Worm (Caenorhabditis elegans): ENCODE results near the gene B0547.2.

DNA sequence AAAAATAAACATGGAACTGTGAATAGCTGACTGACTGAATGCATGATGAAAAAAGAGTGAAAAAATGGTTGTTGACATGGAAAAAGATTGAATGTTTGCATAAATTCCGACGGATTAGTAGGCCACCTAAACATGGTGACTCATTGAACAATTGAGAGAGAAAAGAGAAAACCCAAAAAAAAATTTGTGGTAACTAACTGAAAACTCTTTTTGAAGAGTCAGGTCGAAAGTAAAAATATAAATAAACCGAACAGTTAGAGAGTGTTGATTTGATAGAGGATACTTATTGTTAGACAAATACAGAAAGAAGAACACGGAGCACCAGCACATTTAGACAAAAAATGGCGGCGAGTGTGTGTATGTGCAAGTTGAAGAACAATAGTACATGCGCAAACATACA, 25.5 kb downstream of the B0547.2 start:
- TF ChIP-seq W03F9.2 (tag; optimal IDR thresholded peaks at IDR 0.05) (no peak), him-1 (tag; optimal IDR thresholded peaks at IDR 0.05) (no peak), dao-5 (tag; optimal IDR thresholded peaks at IDR 0.05) (no peak)
